Fruit fly (Drosophila melanogaster) whole organism, embryonic: ENCODE measurements around the gene CG3457.

Experiments used
- CG13624 ChIP-seq: fragments of 200-800 bp; sonication (Bioruptor generic); optimal IDR thresholded peaks from 2 replicates; lab custom pipeline; 2016; ENCODE audit warnings: missing biosample characterization, missing genetic modification characterization
- CG6791 ChIP-seq: fragments of 200-800 bp; sonication (Bioruptor generic); IDR thresholded peaks from 3 replicates; pipeline ENCODE4 v1.3.6; 2022; ENCODE audit warnings: missing biosample characterization, missing genetic modification characterization; ENCODE audit not compliant: partially characterized antibody
- Chrac-16 ChIP-seq: fragments of 200-800 bp; sonication (Bioruptor generic); optimal IDR thresholded peaks from 3 replicates; lab custom pipeline; 2016; ENCODE audit warnings: missing biosample characterization, missing genetic modification characterization
- HLHmδ ChIP-seq: fragments of 200-800 bp; sonication (Bioruptor generic); optimal IDR thresholded peaks from 2 replicates; lab custom pipeline; 2018; ENCODE audit warnings: missing biosample characterization, mild to moderate bottlenecking, missing genetic modification characterization, moderate library complexity
- aop ChIP-seq: fragments of 200-800 bp; sonication (Bioruptor generic); IDR thresholded peaks from 2 replicates; pipeline ENCODE4 v1.3.6; 2022; ENCODE audit warnings: missing biosample characterization, missing genetic modification characterization
- dysf ChIP-seq: fragments of 200-800 bp; sonication (Bioruptor generic); IDR thresholded peaks from 3 replicates; pipeline ENCODE4 v1.3.6; 2022; ENCODE audit warnings: missing biosample characterization, missing genetic modification characterization
- lilli ChIP-seq: fragments of 200-800 bp; sonication (Bioruptor generic); optimal IDR thresholded peaks from 3 replicates; lab custom pipeline; 2016; ENCODE audit warnings: missing biosample characterization, missing genetic modification characterization
- lov ChIP-seq, 2 experiments: fragments of 200-800 bp in 1 of 2; fragments of >200 bp in 1 of 2; sonication (Bioruptor generic) in 1 of 2; IDR thresholded peaks in 1 of 2; optimal IDR thresholded peaks in 1 of 2; 2 replicates in 1 of 2; 3 replicates in 1 of 2; pipeline versions ENCODE4 v1.3.6 to Lab custom; 2017 to 2022; ENCODE audit warnings: missing biosample characterization in 1 of 2, missing genetic modification characterization in 1 of 2
- row ChIP-seq: fragments of 200-800 bp; sonication (Bioruptor generic); IDR thresholded peaks from 3 replicates; pipeline ENCODE4 v1.3.6; 2022; ENCODE audit warnings: missing biosample characterization, missing genetic modification characterization
- ssp ChIP-seq: fragments of 200-800 bp; sonication (Bioruptor generic); IDR thresholded peaks from 2 replicates; pipeline ENCODE4 v1.3.6; 2022; ENCODE audit warnings: missing biosample characterization, missing genetic modification characterization
- ttk ChIP-seq: fragments of 200-800 bp; sonication (Bioruptor generic); IDR thresholded peaks from 2 replicates; pipeline ENCODE4 v2.1.2; 2022; ENCODE audit warnings: missing biosample characterization, missing genetic modification characterization

dm6 chrX:2180750-2181261, 6.8 kb upstream of the CG3457 start, which contains the start of gene pn:
- TF ChIP-seq lov (optimal IDR thresholded peaks at IDR 0.05; lab: Kevin White, UChicago) = no peak
- TF ChIP-seq lov (GFP tag; IDR thresholded peaks at IDR 0.05; lab: Robert Waterston, UW) = no peak
- TF ChIP-seq aop = no peak
- no peak for TF ChIP-seq row
- no peak for TF ChIP-seq CG6791 (GFP tag; lab: Robert Waterston, UW)
- TF ChIP-seq Chrac-16 (GFP tag; lab: Kevin White, UChicago) = no peak
- no peak for TF ChIP-seq CG13624 (GFP tag; lab: Kevin White, UChicago)
- TF ChIP-seq lilli (GFP tag; lab: Kevin White, UChicago) = no peak
- TF ChIP-seq HLHmδ = no peak
- TF ChIP-seq ssp (GFP tag; lab: Robert Waterston, UW) = no peak
- no peak for TF ChIP-seq ttk (GFP tag; lab: Robert Waterston, UW)
- TF ChIP-seq dysf (GFP tag; lab: Robert Waterston, UW) = no peak
